Worm (Caenorhabditis elegans): ENCODE measurements around the gene srx-104.

srx-104 gene

ce11 chrII:3694664-3695063 is 4.8 kb downstream of the srx-104 start, which contains the start of gene srx-102 (continued):
- TF ChIP-seq mef-2 (tag; optimal IDR thresholded peaks at IDR 0.05) = no peak

ce11 chrII:3690646-3691045 is 8.8 kb downstream of the srx-104 start, which contains the start of gene srx-101:
TSS of gene srx-101 (minus strand) at chrII:3690746.
- TF ChIP-seq lin-14 (GFP tag; optimal IDR thresholded peaks at IDR 0.05) (no peak), C34B4.2 (tag; optimal IDR thresholded peaks at IDR 0.05) (no peak), blmp-1 (tag; optimal IDR thresholded peaks at IDR 0.05) (no peak)

- no peak for TF ChIP-seq sptf-1 (tag; optimal IDR thresholded peaks at IDR 0.05)
These were observed 11.2 kb downstream of the srx-104 start, which contains the start of gene ifas-1 for ce11 chrII:3688333-3688732. TSS of gene ifas-1 (minus strand) at chrII:3688719.

- TF ChIP-seq lin-14 (GFP tag; optimal IDR thresholded peaks at IDR 0.05) (no peak), rnt-1 (tag; optimal IDR thresholded peaks at IDR 0.05) (no peak), pqm-1 (tag; optimal IDR thresholded peaks at IDR 0.05) (no peak), zip-4 (GFP tag; optimal IDR thresholded peaks at IDR 0.05) (peak; percentile 47), skn-1 (tag; optimal IDR thresholded peaks at IDR 0.05) (peak; percentile 17), ceh-82 (tag; optimal IDR thresholded peaks at IDR 0.05) (no peak), aly-2 (tag; optimal IDR thresholded peaks at IDR 0.05) (no peak), blmp-1 (tag; optimal IDR thresholded peaks at IDR 0.05) (no peak), ztf-4 (tag; optimal IDR thresholded peaks at IDR 0.05) (no peak), efl-1 (optimal IDR thresholded peaks at IDR 0.05) (no peak), efl-1 (GFP tag; optimal IDR thresholded peaks at IDR 0.05 in 1 of 2) (peak in 1 of 2 experiments; percentile 78), nhr-76 (tag; optimal IDR thresholded peaks at IDR 0.05) (no peak), pax-3 (tag; optimal IDR thresholded peaks at IDR 0.05) (no peak)
These were observed 14.9 kb downstream of the srx-104 start for ce11 chrII:3684487-3685067.

- no peak for TF ChIP-seq ceh-90 (tag; optimal IDR thresholded peaks at IDR 0.05)
- TF ChIP-seq fos-1 (tag; optimal IDR thresholded peaks at IDR 0.05) = no peak
- no peak for TF ChIP-seq nhr-84 (tag; optimal IDR thresholded peaks at IDR 0.05)
- TF ChIP-seq aly-2 (tag; optimal IDR thresholded peaks at IDR 0.05) = peak; percentile 35
- no peak for TF ChIP-seq ama-1 (optimal IDR thresholded peaks at IDR 0.05)
- peak in 1 of 3 experiments; percentile 55 for TF ChIP-seq ceh-82 (tag; optimal IDR thresholded peaks at IDR 0.05)
- TF ChIP-seq lsy-2 (tag; optimal IDR thresholded peaks at IDR 0.05) = peak; percentile 86 to 87
- TF ChIP-seq fkh-8 (tag; optimal IDR thresholded peaks at IDR 0.05) = no peak
- peak; percentile 77 for TF ChIP-seq rnt-1 (tag; optimal IDR thresholded peaks at IDR 0.05)
- TF ChIP-seq dpl-1 (GFP tag; optimal IDR thresholded peaks at IDR 0.05) = peak; percentile 88 to 95 (median 94)
- peak in 3 of 6 experiments; percentile 62 to 95 (median 85) for TF ChIP-seq elt-3 (tag; optimal IDR thresholded peaks at IDR 0.05)
- no peak for TF ChIP-seq hpl-2 (GFP tag; optimal IDR thresholded peaks at IDR 0.05)
- TF ChIP-seq aha-1 (tag; optimal IDR thresholded peaks at IDR 0.05) = no peak
- TF ChIP-seq ces-1 (GFP tag; optimal IDR thresholded peaks at IDR 0.05) = no peak
- TF ChIP-seq tbx-2 (tag; optimal IDR thresholded peaks at IDR 0.05) = peak; percentile 73
- no peak for TF ChIP-seq zag-1 (tag; optimal IDR thresholded peaks at IDR 0.05)
- TF ChIP-seq jun-1 (tag; optimal IDR thresholded peaks at IDR 0.05) = peak; percentile 11
- TF ChIP-seq Y116A8C.19 (tag; optimal IDR thresholded peaks at IDR 0.05; ENCODE audit: borderline replicate concordance) = no peak
- TF ChIP-seq elt-2 (tag; optimal IDR thresholded peaks at IDR 0.05) = peak; percentile 50
- peak; percentile 52 for TF ChIP-seq lin-15B (tag; optimal IDR thresholded peaks at IDR 0.05)
- no peak for TF ChIP-seq efl-3 (GFP tag; optimal IDR thresholded peaks at IDR 0.05)
- TF ChIP-seq grh-1 (GFP tag; IDR thresholded peaks at IDR 0.05) = 0 out of 2 replicates have a peak, but pooled peaks have one; percentile 20
- peak; percentile 93 for TF ChIP-seq mep-1 (tag; optimal IDR thresholded peaks at IDR 0.05)
- TF ChIP-seq lin-14 (GFP tag; optimal IDR thresholded peaks at IDR 0.05) = peak; percentile 86
- peak; percentile 68 for TF ChIP-seq snpc-4 (tag; optimal IDR thresholded peaks at IDR 0.05)
- TF ChIP-seq fkh-4 (tag; optimal IDR thresholded peaks at IDR 0.05; ENCODE audit: borderline replicate concordance) = no peak
- TF ChIP-seq sox-4 (tag; optimal IDR thresholded peaks at IDR 0.05) = no peak
- TF ChIP-seq ztf-4 (tag; optimal IDR thresholded peaks at IDR 0.05) = no peak
- no peak for TF ChIP-seq hlh-17 (GFP tag; optimal IDR thresholded peaks at IDR 0.05; ENCODE audit: borderline replicate concordance)
- no peak for TF ChIP-seq sup-37 (GFP tag; optimal IDR thresholded peaks at IDR 0.05)
- TF ChIP-seq nhr-76 (tag; optimal IDR thresholded peaks at IDR 0.05) = no peak
- no peak for TF ChIP-seq ceh-63 (GFP tag; optimal IDR thresholded peaks at IDR 0.05)
- peak; percentile 67 for TF ChIP-seq nhr-19 (GFP tag; conservative IDR thresholded peaks at IDR 0.05)
- TF ChIP-seq unc-130 (tag; optimal IDR thresholded peaks at IDR 0.05) = peak; percentile 94
These were observed 16.7 kb downstream of the srx-104 start, which contains the start of gene F19B10.1 for ce11 chrII:3682770-3683234. TSS of gene F19B10.1 (plus strand) at chrII:3683184.
